Fruit fly (Drosophila melanogaster): ENCODE results near the gene Galk.

Gene Galk

dm6 chr3L:9019196-9019662 is 33.3 kb upstream of the Galk start, which contains the start of gene Doc2 (continued):
- TF ChIP-seq CG8359 (GFP tag; optimal IDR thresholded peaks at IDR 0.05; ENCODE audit: borderline replicate concordance) (no peak), kah (GFP tag; optimal IDR thresholded peaks at IDR 0.05) (peak; percentile 53), cato (GFP tag; optimal IDR thresholded peaks at IDR 0.05; ENCODE audit: borderline replicate concordance) (no peak), CG11504 (tag; optimal IDR thresholded peaks at IDR 0.05) (peak; percentile 79), crol (GFP tag; IDR thresholded peaks at IDR 0.05) (no peak), shn (GFP tag; optimal IDR thresholded peaks at IDR 0.05) (no peak), CG18619 (GFP tag; optimal IDR thresholded peaks at IDR 0.05) (no peak), CG1792 (GFP tag; optimal IDR thresholded peaks at IDR 0.05) (no peak), CG11085 (GFP tag; IDR thresholded peaks at IDR 0.05) (no peak), sqz (GFP tag; optimal IDR thresholded peaks at IDR 0.05) (no peak), CG7928 (GFP tag; optimal IDR thresholded peaks at IDR 0.05) (no peak), croc (GFP tag; conservative IDR thresholded peaks at IDR 0.05) (no peak), klu (GFP tag; IDR thresholded peaks at IDR 0.05) (no peak), Drgx (GFP tag; IDR thresholded peaks at IDR 0.05) (no peak), NfI (GFP tag; optimal IDR thresholded peaks at IDR 0.05) (no peak), Dad (GFP tag; optimal IDR thresholded peaks at IDR 0.05) (no peak), CG12299 (tag; optimal IDR thresholded peaks at IDR 0.05) (no peak), ttk (GFP tag; IDR thresholded peaks at IDR 0.05) (no peak), CG6654 (GFP tag; optimal IDR thresholded peaks at IDR 0.05) (no peak), CG11093 (GFP tag; IDR thresholded peaks at IDR 0.05) (no peak), fd96Cb (tag; optimal IDR thresholded peaks at IDR 0.05) (no peak), Aef1 (GFP tag; IDR thresholded peaks at IDR 0.05) (no peak), Max (GFP tag; optimal IDR thresholded peaks at IDR 0.05) (no peak), dmrt11E (tag; optimal IDR thresholded peaks at IDR 0.05) (no peak), CG7556 (GFP tag; optimal IDR thresholded peaks at IDR 0.05) (no peak), B-H1 (GFP tag; IDR thresholded peaks at IDR 0.05) (no peak), Bgb (GFP tag; IDR thresholded peaks at IDR 0.05; ENCODE audit: partially characterized antibody) (no peak; the same call in 1 of the 2 replicates), CG16863 (GFP tag; optimal IDR thresholded peaks at IDR 0.05) (no peak), Tbp (GFP tag; optimal IDR thresholded peaks at IDR 0.05) (no peak), Oli (tag; optimal IDR thresholded peaks at IDR 0.05) (no peak), pita (GFP tag; optimal IDR thresholded peaks at IDR 0.05) (no peak), Spps (tag; optimal IDR thresholded peaks at IDR 0.05) (no peak), Dll (GFP tag; IDR thresholded peaks at IDR 0.05; ENCODE audit: partially characterized antibody) (0 out of 4 replicates have a peak, but pooled peaks have one; percentile 11), CG2712 (tag; optimal IDR thresholded peaks at IDR 0.05) (no peak), hb (GFP tag; IDR thresholded peaks at IDR 0.05; ENCODE audit: partially characterized antibody) (no peak), Poxn (GFP tag; IDR thresholded peaks at IDR 0.05) (no peak), Ets65A (GFP tag) (no peak), Rx (GFP tag; IDR thresholded peaks at IDR 0.05) (no peak), wek (GFP tag; optimal IDR thresholded peaks at IDR 0.05) (no peak), CG17361 (GFP tag; IDR thresholded peaks at IDR 0.05) (no peak), CG14441 (GFP tag; IDR thresholded peaks at IDR 0.05) (no peak), pnt (GFP tag; optimal IDR thresholded peaks at IDR 0.05) (no peak), CG2678 (tag; optimal IDR thresholded peaks at IDR 0.05) (no peak), CG33557 (GFP tag; optimal IDR thresholded peaks at IDR 0.05) (no peak), nau (GFP tag; optimal IDR thresholded peaks at IDR 0.05) (no peak), CG6272 (GFP tag; IDR thresholded peaks at IDR 0.05) (no peak), CG1832 (GFP tag; optimal IDR thresholded peaks at IDR 0.05) (peak; percentile 94), CG34224 (GFP tag; IDR thresholded peaks at IDR 0.05; ENCODE audit: partially characterized antibody) (peak; percentile 12; the same call in 1 of the 3 replicates), NK7.1 (GFP tag; optimal IDR thresholded peaks at IDR 0.05) (no peak), CG7357 (GFP tag; IDR thresholded peaks at IDR 0.05) (no peak), gsb (GFP tag; IDR thresholded peaks at IDR 0.05) (no peak), twi (tag; optimal IDR thresholded peaks at IDR 0.05) (peak; percentile 4)
